Worm (Caenorhabditis elegans): ENCODE data around the gene asp-3.

Gene asp-3

DNA sequence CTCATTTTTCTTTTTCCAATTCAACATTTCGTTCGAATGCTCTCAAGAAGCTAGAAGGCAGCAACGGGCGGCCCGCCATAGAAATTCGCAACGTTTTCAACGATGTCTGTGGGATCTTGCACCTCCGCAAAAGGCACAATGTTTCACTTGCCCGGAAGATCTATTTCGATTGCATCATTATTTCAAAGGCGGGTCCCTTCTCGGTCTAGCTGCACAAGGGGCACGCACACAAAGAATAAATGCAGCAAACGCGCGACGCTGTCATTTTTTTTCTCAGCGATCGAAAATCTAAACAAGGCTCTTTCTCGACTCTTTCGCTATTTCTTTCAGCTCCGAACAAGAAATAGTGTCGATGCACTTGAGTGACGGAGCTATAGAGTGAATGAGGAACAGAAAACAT is 45.9 kb upstream of the asp-3 start:
- TF ChIP-seq unc-62 (GFP tag; optimal IDR thresholded peaks at IDR 0.05) (peak; percentile 60), lin-39 (tag; optimal IDR thresholded peaks at IDR 0.05) (peak; percentile 66), jun-1 (tag; optimal IDR thresholded peaks at IDR 0.05) (no peak), hmg-11 (tag; optimal IDR thresholded peaks at IDR 0.05) (peak; percentile 15), tbx-2 (tag; optimal IDR thresholded peaks at IDR 0.05) (no peak), fkh-10 (GFP tag; optimal IDR thresholded peaks at IDR 0.05) (peak; percentile 85), nhr-67 (tag; optimal IDR thresholded peaks at IDR 0.05) (no peak), nhr-25 (tag; optimal IDR thresholded peaks at IDR 0.05) (no peak), elt-2 (tag; optimal IDR thresholded peaks at IDR 0.05) (no peak), nfya-1 (tag; optimal IDR thresholded peaks at IDR 0.05; ENCODE audit: insufficient read depth) (peak; percentile 9), elt-3 (tag; optimal IDR thresholded peaks at IDR 0.05) (no peak), mdl-1 (tag; optimal IDR thresholded peaks at IDR 0.05) (peak; percentile 36), sea-2 (GFP tag; optimal IDR thresholded peaks at IDR 0.05) (no peak), pqm-1 (tag; optimal IDR thresholded peaks at IDR 0.05) (no peak), fos-1 (tag; optimal IDR thresholded peaks at IDR 0.05) (no peak)

- TF ChIP-seq nhr-23 (tag; optimal IDR thresholded peaks at IDR 0.05) (peak; percentile 27), ama-1 (optimal IDR thresholded peaks at IDR 0.05) (peak; percentile 71), egl-5 (tag; optimal IDR thresholded peaks at IDR 0.05) (peak; percentile 34), mdl-1 (tag; optimal IDR thresholded peaks at IDR 0.05) (peak; percentile 83), mml-1 (tag; optimal IDR thresholded peaks at IDR 0.05) (peak; percentile 64), ceh-9 (tag; optimal IDR thresholded peaks at IDR 0.05) (no peak), tbx-2 (tag; optimal IDR thresholded peaks at IDR 0.05) (no peak), ceh-28 (tag; optimal IDR thresholded peaks at IDR 0.05) (peak; percentile 37), nhr-28 (tag; optimal IDR thresholded peaks at IDR 0.05) (no peak)
Observed at ce11 chrX:6745515-6745914, 45.3 kb upstream of the asp-3 start.

- TF ChIP-seq ztf-11 (tag; optimal IDR thresholded peaks at IDR 0.05): no peak
- no peak for TF ChIP-seq aly-2 (tag; optimal IDR thresholded peaks at IDR 0.05)
- peak; percentile 51 for TF ChIP-seq pha-4 (tag; optimal IDR thresholded peaks at IDR 0.05)
- TF ChIP-seq zag-1 (tag; optimal IDR thresholded peaks at IDR 0.05): no peak
- TF ChIP-seq mdl-1 (tag; optimal IDR thresholded peaks at IDR 0.05): peak; percentile 75
- peak; percentile 7 for TF ChIP-seq nhr-43 (tag; optimal IDR thresholded peaks at IDR 0.05; ENCODE audit: poor library complexity, severe bottlenecking)
- TF ChIP-seq R02D3.7 (tag; optimal IDR thresholded peaks at IDR 0.05): no peak
- TF ChIP-seq elt-1 (tag; optimal IDR thresholded peaks at IDR 0.05): no peak
- no peak for TF ChIP-seq nhr-67 (tag; optimal IDR thresholded peaks at IDR 0.05)
- TF ChIP-seq elt-2 (tag; optimal IDR thresholded peaks at IDR 0.05): no peak
- TF ChIP-seq ama-1 (optimal IDR thresholded peaks at IDR 0.05): peak; percentile 47
- no peak for TF ChIP-seq ztf-4 (tag; optimal IDR thresholded peaks at IDR 0.05)
- TF ChIP-seq lsy-12 (tag; optimal IDR thresholded peaks at IDR 0.05): no peak
- TF ChIP-seq daf-12 (tag; optimal IDR thresholded peaks at IDR 0.05): no peak
Observed at ce11 chrX:6746849-6747248, 44.0 kb upstream of the asp-3 start.

- TF ChIP-seq sea-2 (GFP tag; optimal IDR thresholded peaks at IDR 0.05) (no peak), ceh-9 (tag; optimal IDR thresholded peaks at IDR 0.05) (no peak), ceh-82 (tag; optimal IDR thresholded peaks at IDR 0.05) (no peak), R02D3.7 (tag; optimal IDR thresholded peaks at IDR 0.05) (no peak), nhr-43 (tag; optimal IDR thresholded peaks at IDR 0.05; ENCODE audit: poor library complexity, severe bottlenecking) (peak; percentile 35), skn-1 (tag; optimal IDR thresholded peaks at IDR 0.05) (peak; percentile 21), fkh-2 (tag; optimal IDR thresholded peaks at IDR 0.05) (no peak), lin-15B (tag; optimal IDR thresholded peaks at IDR 0.05) (no peak), elt-2 (tag; optimal IDR thresholded peaks at IDR 0.05) (peak; percentile 78), nhr-76 (tag; optimal IDR thresholded peaks at IDR 0.05) (no peak), nhr-23 (tag; optimal IDR thresholded peaks at IDR 0.05) (peak; percentile 68), elt-1 (tag; optimal IDR thresholded peaks at IDR 0.05) (no peak), nhr-25 (tag; optimal IDR thresholded peaks at IDR 0.05) (peak; percentile 34), nfya-1 (tag; optimal IDR thresholded peaks at IDR 0.05; ENCODE audit: insufficient read depth) (peak; percentile 30), hmg-11 (tag; optimal IDR thresholded peaks at IDR 0.05) (no peak), fos-1 (tag; optimal IDR thresholded peaks at IDR 0.05) (peak; percentile 80), nhr-11 (tag; optimal IDR thresholded peaks at IDR 0.05) (no peak), snpc-4 (tag; optimal IDR thresholded peaks at IDR 0.05) (no peak), jun-1 (tag; optimal IDR thresholded peaks at IDR 0.05) (peak; percentile 86), pha-4 (tag; optimal IDR thresholded peaks at IDR 0.05) (peak; percentile 96), ZK546.5 (tag; optimal IDR thresholded peaks at IDR 0.05) (no peak), pqm-1 (tag; optimal IDR thresholded peaks at IDR 0.05) (peak; percentile 95), elt-3 (tag; optimal IDR thresholded peaks at IDR 0.05) (peak in 1 of 3 experiments; percentile 14), ama-1 (optimal IDR thresholded peaks at IDR 0.05) (no peak), nhr-77 (tag; optimal IDR thresholded peaks at IDR 0.05) (no peak), mdl-1 (tag; optimal IDR thresholded peaks at IDR 0.05) (peak; percentile 83)
Observed at ce11 chrX:6747906-6748356, 42.9 kb upstream of the asp-3 start.
